Worm (Caenorhabditis elegans) whole organism, late embryonic: ENCODE data around the gene col-173.

Experiments
- C08G9.2 ChIP-seq: sonication (generic microtip); optimal IDR thresholded peaks from 2 replicates; lab custom pipeline; 2016; ENCODE audit warnings: mild to moderate bottlenecking, missing genetic modification characterization, moderate library complexity, missing compliant biosample characterization
- ceh-18 ChIP-seq: sonication (generic microtip); optimal IDR thresholded peaks from 2 replicates; lab custom pipeline; 2016; ENCODE audit warnings: missing genetic modification characterization, missing compliant biosample characterization
- ceh-30 ChIP-seq: fragments of 150-350 bp; optimal IDR thresholded peaks from 2 replicates; lab custom pipeline; 2014; ENCODE audit warnings: missing biosample characterization, missing genetic modification characterization
- ceh-45 ChIP-seq: fragments of 200-800 bp; sonication (Bioruptor generic); IDR thresholded peaks from 2 replicates; pipeline ENCODE4 v1.3.6; 2022; ENCODE audit warnings: missing genetic modification reagents, missing genetic modification characterization, missing compliant biosample characterization
- ets-4 ChIP-seq: sonication (generic microtip); optimal IDR thresholded peaks from 2 replicates; lab custom pipeline; 2016; ENCODE audit warnings: missing genetic modification characterization, missing compliant biosample characterization
- fkh-10 ChIP-seq: fragments of 150-350 bp; optimal IDR thresholded peaks from 2 replicates; lab custom pipeline; 2014; ENCODE audit warnings: missing biosample characterization, missing genetic modification reagents, missing genetic modification characterization
- hlh-8 ChIP-seq: sonication (generic microtip); optimal IDR thresholded peaks from 2 replicates; lab custom pipeline; 2016; ENCODE audit warnings: missing genotype, missing genetic modification characterization, missing compliant biosample characterization
- madf-2 ChIP-seq: sonication (generic microtip); optimal IDR thresholded peaks from 2 replicates; lab custom pipeline; 2017; ENCODE audit warnings: missing genetic modification characterization, missing compliant biosample characterization
- sox-4 ChIP-seq: sonication (generic microtip); optimal IDR thresholded peaks from 2 replicates; lab custom pipeline; 2017; ENCODE audit warnings: mild to moderate bottlenecking, missing genetic modification characterization, inconsistent platforms, missing compliant biosample characterization
- zip-5 ChIP-seq: sonication (generic microtip); optimal IDR thresholded peaks from 2 replicates; lab custom pipeline; 2016; ENCODE audit warnings: missing genetic modification characterization, missing compliant biosample characterization

ce11 chrX:6845934-6846333 lies 31.4 kb downstream of the col-173 start, which contains the start of gene C53B7.2:
- TF ChIP-seq zip-5 (tag; lab: Kevin White, UChicago) = no peak
- no peak for TF ChIP-seq ceh-45
- no peak for TF ChIP-seq C08G9.2 (tag; lab: Kevin White, UChicago)
- no peak for TF ChIP-seq sox-4 (tag; lab: Kevin White, UChicago)
- no peak for TF ChIP-seq ceh-30 (tag; lab: Kevin White, UChicago)
- no peak for TF ChIP-seq fkh-10 (GFP tag; lab: Kevin White, UChicago)
- TF ChIP-seq ceh-18 (tag; lab: Kevin White, UChicago) = no peak
- no peak for TF ChIP-seq ets-4 (tag; lab: Kevin White, UChicago)
- TF ChIP-seq hlh-8 (tag; lab: Kevin White, UChicago) = no peak
- no peak for TF ChIP-seq madf-2 (tag; lab: Kevin White, UChicago)
